Worm (Caenorhabditis elegans): ENCODE measurements around the gene Y38F2AR.12.

Gene Y38F2AR.12

ce11 chrIV:2403374-2403773 is 8.8 kb downstream of the Y38F2AR.12 start:
- peak; percentile 100 for TF ChIP-seq dve-1 (tag; optimal IDR thresholded peaks at IDR 0.05)
- TF ChIP-seq sox-2 (GFP tag; IDR thresholded peaks at IDR 0.05): no peak

- peak; percentile 2 for TF ChIP-seq ceh-48 (tag; optimal IDR thresholded peaks at IDR 0.05)
- TF ChIP-seq C08G9.2 (tag; optimal IDR thresholded peaks at IDR 0.05): no peak
Measured at ce11 chrIV:2400651-2401050, 11.6 kb downstream of the Y38F2AR.12 start.

ce11 chrIV:2399420-2399819 is 12.8 kb downstream of the Y38F2AR.12 start, which contains the start of gene Y38F2AR.10:
Gene Y38F2AR.10 (minus strand): TSS chrIV:2399520.
- peak; percentile 22 for TF ChIP-seq ceh-48 (tag; optimal IDR thresholded peaks at IDR 0.05)
- no peak for TF ChIP-seq elt-4 (tag; optimal IDR thresholded peaks at IDR 0.05)

- TF ChIP-seq T23F11.4 (GFP tag; optimal IDR thresholded peaks at IDR 0.05) (no peak), ceh-45 (GFP tag; IDR thresholded peaks at IDR 0.05) (0 out of 2 replicates have a peak, but pooled peaks have one; percentile 31), pros-1 (tag; optimal IDR thresholded peaks at IDR 0.05) (no peak), elt-4 (tag; optimal IDR thresholded peaks at IDR 0.05) (peak; percentile 21)
Measured at ce11 chrIV:2398317-2398716, 13.9 kb downstream of the Y38F2AR.12 start.

ce11 chrIV:2395997-2396396 is 16.2 kb downstream of the Y38F2AR.12 start:
- TF ChIP-seq eyg-1 (tag; optimal IDR thresholded peaks at IDR 0.05): no peak
- no peak for TF ChIP-seq hlh-8 (tag; optimal IDR thresholded peaks at IDR 0.05)
- peak; percentile 41 for TF ChIP-seq ceh-48 (tag; optimal IDR thresholded peaks at IDR 0.05)

ce11 chrIV:2393023-2393422 is 19.2 kb downstream of the Y38F2AR.12 start:
- TF ChIP-seq C08G9.2 (tag; optimal IDR thresholded peaks at IDR 0.05) (no peak), hlh-15 (tag; optimal IDR thresholded peaks at IDR 0.05) (no peak), mec-3 (tag; optimal IDR thresholded peaks at IDR 0.05; ENCODE audit: borderline replicate concordance) (no peak), che-1 (tag; optimal IDR thresholded peaks at IDR 0.05) (no peak), F13H6.1 (tag; optimal IDR thresholded peaks at IDR 0.05) (no peak), pat-9 (tag; optimal IDR thresholded peaks at IDR 0.05) (no peak), hlh-30 (tag; optimal IDR thresholded peaks at IDR 0.05; ENCODE audit: insufficient read depth) (no peak), madf-2 (tag; optimal IDR thresholded peaks at IDR 0.05) (no peak), Y22D7AL.16 (tag; optimal IDR thresholded peaks at IDR 0.05) (no peak), ceh-45 (GFP tag; IDR thresholded peaks at IDR 0.05) (no peak), hlh-8 (tag; optimal IDR thresholded peaks at IDR 0.05) (no peak), ceh-48 (tag; optimal IDR thresholded peaks at IDR 0.05) (no peak), ceh-9 (tag; optimal IDR thresholded peaks at IDR 0.05) (no peak), nhr-232 (tag; optimal IDR thresholded peaks at IDR 0.05) (no peak)

ce11 chrIV:2391809-2392208 is 20.4 kb downstream of the Y38F2AR.12 start:
- TF ChIP-seq ceh-48 (tag; optimal IDR thresholded peaks at IDR 0.05) (peak; percentile 47), odd-2 (tag; optimal IDR thresholded peaks at IDR 0.05) (no peak), dve-1 (tag; optimal IDR thresholded peaks at IDR 0.05) (no peak)

ce11 chrIV:2390804-2391203 is 21.4 kb downstream of the Y38F2AR.12 start, which contains the start of gene eri-5:
Gene eri-5 (plus strand): TSS chrIV:2390821.
- TF ChIP-seq dmd-4 (tag; optimal IDR thresholded peaks at IDR 0.05; ENCODE audit: borderline replicate concordance) (no peak), unc-86 (tag; optimal IDR thresholded peaks at IDR 0.05) (no peak)

- TF ChIP-seq pros-1 (tag; optimal IDR thresholded peaks at IDR 0.05): no peak
- TF ChIP-seq nfya-1 (tag; optimal IDR thresholded peaks at IDR 0.05): peak; percentile 6
Measured at ce11 chrIV:2390251-2390672, 22.0 kb downstream of the Y38F2AR.12 start.
